Worm (Caenorhabditis elegans): Measurements from ENCODE around the gene clec-187.

DNA sequence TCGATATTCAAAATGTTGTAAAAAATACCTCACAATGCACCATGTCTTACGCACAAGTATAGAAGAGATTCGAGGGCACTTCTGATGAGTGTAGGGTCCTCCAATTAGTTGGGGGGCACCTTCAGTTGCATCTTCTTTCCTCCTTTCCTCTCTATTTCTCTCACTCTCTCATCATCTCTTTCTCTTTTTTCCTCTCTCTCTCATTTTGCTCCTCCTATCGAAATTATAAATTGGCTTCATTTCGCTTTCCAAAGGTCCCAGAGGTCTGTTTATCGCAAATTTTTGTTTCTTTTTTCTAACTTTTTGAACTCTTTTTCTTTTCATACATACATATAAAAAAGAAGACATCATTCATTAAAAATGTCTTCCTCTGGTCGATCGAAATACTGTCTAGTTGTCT lies 28.4 kb downstream of the clec-187 start:
- TF ChIP-seq nhr-12 (tag; optimal IDR thresholded peaks at IDR 0.05) (no peak), zag-1 (tag; optimal IDR thresholded peaks at IDR 0.05) (no peak), nhr-77 (tag; optimal IDR thresholded peaks at IDR 0.05) (no peak), nhr-11 (tag; optimal IDR thresholded peaks at IDR 0.05) (no peak), mdl-1 (tag; optimal IDR thresholded peaks at IDR 0.05) (no peak), skn-1 (tag; optimal IDR thresholded peaks at IDR 0.05) (no peak), unc-39 (tag; optimal IDR thresholded peaks at IDR 0.05) (no peak), elt-3 (tag; optimal IDR thresholded peaks at IDR 0.05) (no peak), egl-27 (tag; optimal IDR thresholded peaks at IDR 0.05) (no peak), lin-13 (GFP tag; optimal IDR thresholded peaks at IDR 0.05) (no peak), ZK546.5 (tag; optimal IDR thresholded peaks at IDR 0.05) (no peak), unc-62 (GFP tag; optimal IDR thresholded peaks at IDR 0.05) (no peak), snpc-4 (tag; optimal IDR thresholded peaks at IDR 0.05) (no peak), mab-5 (tag; optimal IDR thresholded peaks at IDR 0.05) (no peak)
